Worm (Caenorhabditis elegans) whole organism, L4/young adult: ENCODE results near the gene R07E4.1.

ENCODE experiments used
- W03F9.2 ChIP-seq: fragments of 150-350 bp; optimal IDR thresholded peaks from 2 replicates; lab custom pipeline; 2014; ENCODE audit warnings: missing biosample characterization, missing genetic modification characterization
- dao-5 ChIP-seq: sonication (generic microtip); optimal IDR thresholded peaks from 2 replicates; lab custom pipeline; 2016; ENCODE audit warnings: missing genotype, missing genetic modification characterization, moderate library complexity, missing compliant biosample characterization
- him-1 ChIP-seq: sonication (generic microtip); optimal IDR thresholded peaks from 2 replicates; lab custom pipeline; 2016; ENCODE audit warnings: missing genotype, missing genetic modification reagents, missing genetic modification characterization, missing compliant biosample characterization

DNA sequence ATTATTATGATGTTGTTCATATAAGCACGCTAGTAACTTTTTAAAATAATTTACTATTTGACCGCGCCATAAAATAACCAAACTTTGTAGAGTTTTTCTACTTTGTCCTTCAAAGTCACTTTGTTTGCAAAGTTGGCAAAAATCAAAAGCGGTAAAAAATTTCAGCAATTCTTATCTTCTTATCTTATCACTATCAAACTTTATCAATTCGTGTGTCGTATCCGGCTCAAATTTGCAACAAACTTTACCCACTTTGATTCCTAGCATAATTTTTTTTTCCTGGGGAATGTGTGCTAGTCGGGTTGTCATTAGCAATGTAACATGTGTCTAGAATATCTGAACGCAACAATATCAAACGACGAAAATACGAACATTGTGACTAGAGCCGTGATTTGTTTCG lies 26.8 kb downstream of the R07E4.1 start:
- TF ChIP-seq him-1 (no peak), dao-5 (tag; lab: Kevin White, UChicago) (no peak), W03F9.2 (tag; lab: Kevin White, UChicago) (no peak)
